Worm (Caenorhabditis elegans) whole organism, L2 larva: ENCODE data around the gene srsy-2.
A peak's percentile ranks its signal among the peaks of the same experiment; 100 is the strongest.

Source experiments
- R02D3.7 ChIP-seq: fragments of 150-350 bp; optimal IDR thresholded peaks from 2 replicates; lab custom pipeline; 2014; ENCODE audit warnings: missing biosample characterization, missing genetic modification characterization
- egl-27 ChIP-seq: sonication (generic microtip); optimal IDR thresholded peaks from 3 replicates; lab custom pipeline; 2017; ENCODE audit warnings: missing biosample characterization, missing genetic modification reagents, missing genetic modification characterization
- fos-1 ChIP-seq: fragments of 150-350 bp; optimal IDR thresholded peaks from 2 replicates; lab custom pipeline; 2014; ENCODE audit warnings: missing biosample characterization, missing genetic modification characterization
- lin-39 ChIP-seq: fragments of 150-350 bp; optimal IDR thresholded peaks from 2 replicates; lab custom pipeline; 2014; ENCODE audit warnings: missing biosample characterization, missing genetic modification reagents, missing genetic modification characterization
- lsy-2 ChIP-seq, 2 experiments: fragments of 150-350 bp in 1 of 2; sonication (generic microtip) in 1 of 2; optimal IDR thresholded peaks; 2 replicates each; lab custom pipeline; 2014 to 2017; ENCODE audit warnings: missing biosample characterization in 2 of 2, missing genetic modification characterization in 2 of 2
- nhr-11 ChIP-seq: fragments of 150-350 bp; optimal IDR thresholded peaks from 2 replicates; lab custom pipeline; 2014; ENCODE audit warnings: missing biosample characterization, missing genetic modification characterization
- nhr-12 ChIP-seq: fragments of 150-350 bp; optimal IDR thresholded peaks from 2 replicates; lab custom pipeline; 2014; ENCODE audit warnings: missing biosample characterization, missing genetic modification characterization
- skn-1 ChIP-seq: sonication (generic microtip); optimal IDR thresholded peaks from 2 replicates; lab custom pipeline; 2017; ENCODE audit warnings: missing biosample characterization, missing genetic modification characterization
- snpc-4 ChIP-seq: fragments of 150-350 bp; optimal IDR thresholded peaks from 2 replicates; lab custom pipeline; 2014; ENCODE audit warnings: missing biosample characterization, missing genetic modification characterization
- unc-62 ChIP-seq: fragments of 150-350 bp; optimal IDR thresholded peaks from 2 replicates; lab custom pipeline; 2014; ENCODE audit warnings: missing biosample characterization, missing genetic modification reagents, missing genetic modification characterization
- ztf-11 ChIP-seq: sonication (generic microtip); optimal IDR thresholded peaks from 2 replicates; lab custom pipeline; 2017; ENCODE audit warnings: missing biosample characterization, missing genetic modification characterization

- peak; percentile 2 for TF ChIP-seq egl-27 (tag; lab: Kevin White, UChicago)
- TF ChIP-seq skn-1 (tag; lab: Kevin White, UChicago) = peak; percentile 33
- no peak for TF ChIP-seq lin-39 (tag; lab: Kevin White, UChicago)
- TF ChIP-seq snpc-4 (tag; lab: Kevin White, UChicago) = peak; percentile 36
- TF ChIP-seq lsy-2 (tag; optimal IDR thresholded peaks at IDR 0.05; lab: Kevin White, UChicago) = peak; percentile 66 to 90
- no peak for TF ChIP-seq ztf-11 (tag; lab: Kevin White, UChicago)
- TF ChIP-seq nhr-12 (tag; lab: Kevin White, UChicago) = no peak
- no peak for TF ChIP-seq R02D3.7
- TF ChIP-seq nhr-11 (tag; lab: Kevin White, UChicago) = no peak
- no peak for TF ChIP-seq unc-62 (GFP tag; lab: Kevin White, UChicago)
- TF ChIP-seq fos-1 = peak; percentile 42
Measured at ce11 chrII:6269805-6270414, 43.0 kb upstream of the srsy-2 start, which contains the start of gene F13H8.2.
